Worm (Caenorhabditis elegans): ENCODE measurements around the gene F59E12.1.
A peak's percentile ranks its signal among the peaks of the same experiment; 100 is the strongest.

The F59E12.1 gene

DNA sequence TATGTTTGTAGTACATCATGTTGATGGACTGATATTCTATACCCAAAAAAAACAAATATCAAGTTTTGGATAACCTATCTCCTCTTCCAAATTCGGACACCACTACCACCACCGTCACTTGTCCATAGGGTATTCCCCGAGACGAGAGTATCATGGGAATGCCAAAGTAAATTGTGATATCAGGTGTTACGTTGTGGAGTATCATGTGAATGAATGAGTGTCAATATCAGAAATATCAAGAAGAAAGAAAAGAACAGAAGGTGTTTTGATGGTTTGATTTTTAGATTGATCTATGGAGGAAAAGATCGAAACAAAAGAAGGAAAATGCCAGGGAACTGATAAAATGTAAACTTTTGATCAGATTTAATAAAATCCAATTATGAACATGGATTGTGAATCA lies 43.9 kb downstream of the F59E12.1 start:
- no peak for TF ChIP-seq ceh-62 (tag; optimal IDR thresholded peaks at IDR 0.05)
- TF ChIP-seq egl-43 (GFP tag; IDR thresholded peaks at IDR 0.05) = no peak
- peak; percentile 30 for TF ChIP-seq nhr-6 (tag; optimal IDR thresholded peaks at IDR 0.05)
- TF ChIP-seq hlh-30 (tag; optimal IDR thresholded peaks at IDR 0.05; ENCODE audit: insufficient read depth) = peak; percentile 90
- TF ChIP-seq mep-1 (tag; optimal IDR thresholded peaks at IDR 0.05) = peak; percentile 7
- TF ChIP-seq F37D6.2 (tag; optimal IDR thresholded peaks at IDR 0.05) = no peak
- TF ChIP-seq mxl-3 (GFP tag; optimal IDR thresholded peaks at IDR 0.05) = peak; percentile 31
- TF ChIP-seq nhr-11 (tag; optimal IDR thresholded peaks at IDR 0.05) = peak; percentile 47
- TF ChIP-seq aha-1 (tag) = peak; percentile 80
- no peak for TF ChIP-seq ZK546.5 (tag; optimal IDR thresholded peaks at IDR 0.05)
- TF ChIP-seq dmd-6 (GFP tag; IDR thresholded peaks at IDR 0.05) = peak; percentile 78
- peak in 1 of 2 experiments; percentile 50 for TF ChIP-seq mdl-1 (tag; optimal IDR thresholded peaks at IDR 0.05)
- no peak for TF ChIP-seq tra-1 (GFP tag; IDR thresholded peaks at IDR 0.05)
- TF ChIP-seq ceh-20 (GFP tag; IDR thresholded peaks at IDR 0.05) = no peak
- peak; percentile 51 for TF ChIP-seq hlh-11 (tag; optimal IDR thresholded peaks at IDR 0.05)
- no peak for TF ChIP-seq zip-11 (GFP tag; IDR thresholded peaks at IDR 0.05)
- peak; percentile 70 for TF ChIP-seq nhr-28 (tag; optimal IDR thresholded peaks at IDR 0.05)
- peak; percentile 52 for TF ChIP-seq dve-1 (tag; optimal IDR thresholded peaks at IDR 0.05; ENCODE audit: insufficient read depth)
- peak; percentile 21 for TF ChIP-seq nhr-77 (tag; optimal IDR thresholded peaks at IDR 0.05)

DNA sequence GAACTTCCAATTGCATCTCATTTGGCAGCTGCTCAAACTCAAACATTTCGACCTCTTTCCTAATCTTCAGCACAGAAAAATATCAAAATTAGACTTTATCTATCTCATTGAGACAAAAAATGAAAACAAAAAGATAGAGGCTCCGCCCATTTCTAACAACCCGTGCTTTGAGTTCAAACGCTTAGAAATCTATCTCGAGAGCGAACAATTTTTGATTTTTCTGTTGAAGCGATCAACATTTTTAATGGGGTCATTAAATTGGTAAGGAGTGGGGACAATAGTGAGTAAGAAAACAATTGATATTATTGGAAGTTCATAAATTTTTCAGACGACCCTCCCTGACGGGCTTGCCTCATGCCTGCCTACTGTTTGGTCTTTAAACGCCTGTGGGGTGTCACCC lies 44.6 kb downstream of the F59E12.1 start, which contains the start of the genes C25H3.10 and C25H3.1:
C25H3.10 (minus strand) TSS at position 101 of the 400 bp plus-strand sequence.
C25H3.1 (plus strand) TSS at position 203 of the 400 bp plus-strand sequence.
- TF ChIP-seq zag-1 (tag; optimal IDR thresholded peaks at IDR 0.05) (no peak), nhr-28 (tag; optimal IDR thresholded peaks at IDR 0.05) (peak; percentile 12), hlh-30 (tag; optimal IDR thresholded peaks at IDR 0.05; ENCODE audit: insufficient read depth) (peak; percentile 19)

DNA sequence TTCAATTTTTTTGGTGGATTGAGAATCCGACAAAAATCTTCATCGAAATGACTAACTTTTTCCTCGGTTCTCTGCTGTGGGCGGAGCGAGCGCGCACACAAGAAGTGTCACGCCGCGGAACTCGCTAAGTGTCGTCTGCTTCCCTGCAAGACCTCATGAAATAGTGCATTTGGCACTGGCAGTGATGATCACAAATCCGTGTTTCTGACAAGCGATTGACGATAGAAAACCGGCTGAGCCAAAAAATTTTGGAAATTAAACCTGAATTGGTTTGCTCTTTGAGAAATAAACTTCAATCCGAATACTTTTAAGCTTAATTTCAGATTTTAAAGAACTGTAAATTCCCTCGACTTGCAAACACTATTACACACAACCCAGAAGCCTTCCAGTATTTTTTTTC lies 47.2 kb downstream of the F59E12.1 start:
- TF ChIP-seq ztf-7 (tag; optimal IDR thresholded peaks at IDR 0.05) = peak; percentile 27
- TF ChIP-seq egl-27 (tag; optimal IDR thresholded peaks at IDR 0.05) = no peak
- TF ChIP-seq hif-1 (tag; optimal IDR thresholded peaks at IDR 0.05) = no peak
- TF ChIP-seq lin-13 (GFP tag; optimal IDR thresholded peaks at IDR 0.05) = no peak
- TF ChIP-seq T26A8.4 (GFP tag; IDR thresholded peaks at IDR 0.05) = peak; percentile 78
- no peak for TF ChIP-seq ceh-82 (tag; optimal IDR thresholded peaks at IDR 0.05)
- TF ChIP-seq zip-11 (GFP tag; IDR thresholded peaks at IDR 0.05) = no peak
- peak; percentile 87 for TF ChIP-seq dve-1 (tag; optimal IDR thresholded peaks at IDR 0.05; ENCODE audit: insufficient read depth)
- TF ChIP-seq F44E2.7 (GFP tag; IDR thresholded peaks at IDR 0.05) = no peak
- TF ChIP-seq zfp-3 (GFP tag; conservative IDR thresholded peaks at IDR 0.05) = no peak
- no peak for TF ChIP-seq Y5F2A.4 (GFP tag; optimal IDR thresholded peaks at IDR 0.05)
- TF ChIP-seq ceh-28 (tag; optimal IDR thresholded peaks at IDR 0.05) = no peak
- 0 out of 2 replicates have a peak, but pooled peaks have one; percentile 16 for TF ChIP-seq lin-1 (GFP tag; IDR thresholded peaks at IDR 0.05)
- TF ChIP-seq nhr-48 (tag; optimal IDR thresholded peaks at IDR 0.05) = no peak
- TF ChIP-seq zfp-2 (tag; optimal IDR thresholded peaks at IDR 0.05) = no peak
- TF ChIP-seq ctbp-1 (GFP tag; IDR thresholded peaks at IDR 0.05) = 0 out of 2 replicates have a peak, but pooled peaks have one; percentile 53
- no peak for TF ChIP-seq F37D6.2 (tag; optimal IDR thresholded peaks at IDR 0.05)
- peak; percentile 94 for TF ChIP-seq snpc-4 (tag; optimal IDR thresholded peaks at IDR 0.05)
- 0 out of 2 replicates have a peak, but pooled peaks have one; percentile 39 for TF ChIP-seq Y48G9A.11 (GFP tag; IDR thresholded peaks at IDR 0.05)
- no peak for TF ChIP-seq ZK546.5 (tag; optimal IDR thresholded peaks at IDR 0.05)
- TF ChIP-seq nhr-41 (GFP tag; IDR thresholded peaks at IDR 0.05) = no peak
- TF ChIP-seq mes-2 (tag; optimal IDR thresholded peaks at IDR 0.05; ENCODE audit: poor library complexity, severe bottlenecking) = peak; percentile 77
- TF ChIP-seq F10B5.3 (tag; optimal IDR thresholded peaks at IDR 0.05) = no peak
- no peak for TF ChIP-seq ceh-62 (tag; optimal IDR thresholded peaks at IDR 0.05)
- TF ChIP-seq dpl-1 (GFP tag; optimal IDR thresholded peaks at IDR 0.05) = peak; percentile 31
- TF ChIP-seq mxl-2 (GFP tag; conservative IDR thresholded peaks at IDR 0.05) = no peak
- TF ChIP-seq nhr-10 (tag; optimal IDR thresholded peaks at IDR 0.05) = no peak
- no peak for TF ChIP-seq lin-39 (tag; optimal IDR thresholded peaks at IDR 0.05)
- no peak for TF ChIP-seq pqm-1 (tag; optimal IDR thresholded peaks at IDR 0.05)
- TF ChIP-seq T20F7.1 (GFP tag; optimal IDR thresholded peaks at IDR 0.05) = no peak
- peak; percentile 44; the same call in 1 of the 2 replicates for TF ChIP-seq hmg-1.1 (GFP tag; IDR thresholded peaks at IDR 0.05)
- TF ChIP-seq mxl-3 (GFP tag; optimal IDR thresholded peaks at IDR 0.05) = no peak
- peak; percentile 95 for TF ChIP-seq ama-1 (optimal IDR thresholded peaks at IDR 0.05)
- no peak for TF ChIP-seq aly-2 (tag; optimal IDR thresholded peaks at IDR 0.05)
